Fruit fly (Drosophila melanogaster): ENCODE data around the gene CG6729.

CG6729 gene

dm6 chr2L:10703281-10703680 is 40.5 kb downstream of the CG6729 start, which contains the start of gene CG6415:
Gene CG6415, plus strand, starts transcription at chr2L:10703621.
- TF ChIP-seq klu (GFP tag; IDR thresholded peaks at IDR 0.05) (no peak; the same call in 1 of the 2 replicates), CG9215 (GFP tag; IDR thresholded peaks at IDR 0.05) (peak; percentile 67), twi (tag; optimal IDR thresholded peaks at IDR 0.05) (no peak), bcd (GFP tag; optimal IDR thresholded peaks at IDR 0.05) (peak; percentile 78), dmrt99B (tag; optimal IDR thresholded peaks at IDR 0.05) (peak; percentile 80), CG13624 (GFP tag; optimal IDR thresholded peaks at IDR 0.05) (peak; percentile 70), CG4854 (GFP tag; optimal IDR thresholded peaks at IDR 0.05) (peak; percentile 20), CG8290 (GFP tag; optimal IDR thresholded peaks at IDR 0.05) (no peak), CG8290 (tag; optimal IDR thresholded peaks at IDR 0.05) (peak in 1 of 2 experiments; percentile 80), da (GFP tag; optimal IDR thresholded peaks at IDR 0.05) (no peak), mirr (GFP tag; optimal IDR thresholded peaks at IDR 0.05) (peak; percentile 12), CG1529 (GFP tag; optimal IDR thresholded peaks at IDR 0.05) (peak; percentile 59), CG8478 (optimal IDR thresholded peaks at IDR 0.05) (no peak), MTF-1 (GFP tag; optimal IDR thresholded peaks at IDR 0.05; ENCODE audit: borderline replicate concordance) (peak; percentile 50), sisA (GFP tag; IDR thresholded peaks at IDR 0.05) (peak; percentile 48), vnd (GFP tag; IDR thresholded peaks at IDR 0.05; ENCODE audit: partially characterized antibody) (no peak), CG8944 (GFP tag; optimal IDR thresholded peaks at IDR 0.05) (peak; percentile 60), CG16815 (GFP tag; optimal IDR thresholded peaks at IDR 0.05) (peak; percentile 31), H2.0 (GFP tag; IDR thresholded peaks at IDR 0.05) (peak; percentile 77), bab2 (GFP tag; optimal IDR thresholded peaks at IDR 0.05) (peak; percentile 73), nom (GFP tag; optimal IDR thresholded peaks at IDR 0.05) (no peak), Hr39 (optimal IDR thresholded peaks at IDR 0.05) (no peak), CG7745 (tag; optimal IDR thresholded peaks at IDR 0.05) (no peak), Hsf (GFP tag; optimal IDR thresholded peaks at IDR 0.05) (peak; percentile 73), aop (GFP tag; IDR thresholded peaks at IDR 0.05) (0 out of 2 replicates have a peak, but pooled peaks have one; percentile 38), CG34422 (GFP tag; IDR thresholded peaks at IDR 0.05) (peak; percentile 61; the same call in 1 of the 3 replicates), CG1024 (GFP tag; IDR thresholded peaks at IDR 0.05) (no peak), Sry-δ (GFP tag; optimal IDR thresholded peaks at IDR 0.05) (peak; percentile 42), salm (tag; optimal IDR thresholded peaks at IDR 0.05) (peak; percentile 47), ranshi (GFP tag; IDR thresholded peaks at IDR 0.05) (peak; percentile 64), Dll (GFP tag; IDR thresholded peaks at IDR 0.05; ENCODE audit: partially characterized antibody) (no peak), sens (GFP tag) (peak; percentile 94), eyg (GFP tag; optimal IDR thresholded peaks at IDR 0.05) (peak; percentile 32), Mes4 (GFP tag; optimal IDR thresholded peaks at IDR 0.05) (peak; percentile 54), ase (GFP tag; IDR thresholded peaks at IDR 0.05) (peak; percentile 73; the same call in 2 of the 3 replicates), gt (GFP tag; IDR thresholded peaks at IDR 0.05) (no peak), pnt (GFP tag; optimal IDR thresholded peaks at IDR 0.05) (peak; percentile 32), HLH4C (GFP tag; IDR thresholded peaks at IDR 0.05; ENCODE audit: partially characterized antibody) (no peak), Usf (GFP tag; optimal IDR thresholded peaks at IDR 0.05) (peak; percentile 27), cg (GFP tag; optimal IDR thresholded peaks at IDR 0.05) (no peak), CG7839 (tag; optimal IDR thresholded peaks at IDR 0.05) (peak; percentile 87), MBD-R2 (GFP tag; IDR thresholded peaks at IDR 0.05) (no peak), Aef1 (GFP tag; IDR thresholded peaks at IDR 0.05) (peak; percentile 68), CG4707 (GFP tag; optimal IDR thresholded peaks at IDR 0.05) (no peak), CG16863 (GFP tag; optimal IDR thresholded peaks at IDR 0.05) (peak; percentile 67), sd (tag; optimal IDR thresholded peaks at IDR 0.05) (no peak), corto (GFP tag; optimal IDR thresholded peaks at IDR 0.05) (no peak), rib (GFP tag; IDR thresholded peaks at IDR 0.05) (no peak), tup (GFP tag; optimal IDR thresholded peaks at IDR 0.05) (peak; percentile 36), Mrtf (GFP tag; IDR thresholded peaks at IDR 0.05) (peak; percentile 57; the same call in 2 of the 3 replicates), Doc3 (GFP tag; IDR thresholded peaks at IDR 0.05; ENCODE audit: partially characterized antibody) (no peak), sim (GFP tag; IDR thresholded peaks at IDR 0.05) (peak; percentile 43; the same call in 1 of the 2 replicates), CG34376 (GFP tag; optimal IDR thresholded peaks at IDR 0.05) (peak; percentile 87)

Data from whole organism, embryonic.